Fruit fly (Drosophila melanogaster): ENCODE data around the gene Max.

dm6 chr3L:19270542-19270941 lies 6.6 kb upstream of the Max start, which contains the start of gene CG14088:
- TF ChIP-seq pan (optimal IDR thresholded peaks at IDR 0.05) (no peak), woc (GFP tag; optimal IDR thresholded peaks at IDR 0.05) (no peak), dsf (GFP tag; optimal IDR thresholded peaks at IDR 0.05; ENCODE audit: borderline replicate concordance) (no peak), psq (GFP tag; optimal IDR thresholded peaks at IDR 0.05) (no peak), rgr (GFP tag; optimal IDR thresholded peaks at IDR 0.05) (no peak), Myc (optimal IDR thresholded peaks at IDR 0.05) (no peak), Abd-B (GFP tag; optimal IDR thresholded peaks at IDR 0.05) (no peak), sage (GFP tag; optimal IDR thresholded peaks at IDR 0.05) (no peak), Dfd (GFP tag; optimal IDR thresholded peaks at IDR 0.05) (no peak), CG9705 (GFP tag; optimal IDR thresholded peaks at IDR 0.05) (no peak)
